Worm (Caenorhabditis elegans): ENCODE measurements around the gene pqn-75.
A peak's percentile ranks its signal among the peaks of the same experiment; 100 is the strongest.

Gene pqn-75

DNA sequence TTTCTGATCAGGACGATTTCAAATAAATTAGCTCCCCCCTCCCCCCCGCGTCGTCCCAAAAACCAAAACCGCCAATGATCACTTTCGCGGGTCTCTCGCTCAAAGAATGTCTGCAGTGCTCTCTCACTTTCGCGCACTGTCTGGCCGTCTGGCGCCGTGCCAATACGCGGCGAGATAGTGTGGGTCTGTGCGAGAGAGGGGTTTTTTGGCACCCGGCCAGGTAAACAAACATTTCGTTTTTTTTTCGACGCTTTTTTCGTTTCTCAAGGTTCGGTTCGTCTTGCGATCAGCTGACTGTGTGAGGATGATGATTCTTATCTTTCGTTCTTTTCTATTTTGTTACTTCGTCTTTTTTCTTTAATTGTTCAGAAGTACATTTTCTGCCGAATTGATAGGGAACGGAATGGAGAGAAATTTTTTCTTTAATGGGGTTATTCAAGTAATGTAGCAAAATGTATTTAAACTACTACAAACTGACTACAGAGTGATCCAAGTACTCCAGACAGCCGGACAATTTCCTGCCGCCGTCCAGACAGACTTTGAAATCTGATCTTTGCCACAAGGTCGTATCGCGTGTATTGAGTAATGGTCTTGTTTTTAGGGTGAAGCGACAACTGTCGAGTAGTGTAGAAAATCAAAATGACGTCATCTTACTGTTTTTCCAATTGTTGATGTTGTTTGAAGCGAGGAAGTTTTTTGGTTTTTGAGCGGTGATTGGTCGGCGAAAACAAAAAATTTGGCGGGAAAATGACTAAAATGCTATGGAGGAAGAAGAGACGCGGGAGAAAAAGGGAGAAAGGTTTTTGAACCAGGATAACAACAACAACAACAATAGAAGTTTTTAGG is 47.7 kb upstream of the pqn-75 start (continued):
- peak; percentile 70 for TF ChIP-seq gei-8 (GFP tag; optimal IDR thresholded peaks at IDR 0.05)
- peak; percentile 46 for TF ChIP-seq nhr-25 (tag; optimal IDR thresholded peaks at IDR 0.05; ENCODE audit: borderline replicate concordance, insufficient read depth)
- no peak for TF ChIP-seq nhr-76 (tag; optimal IDR thresholded peaks at IDR 0.05)
- peak; percentile 79 for TF ChIP-seq pha-4 (GFP tag; IDR thresholded peaks at IDR 0.05)
- TF ChIP-seq pha-4 (tag; optimal IDR thresholded peaks at IDR 0.05), result no peak
- peak; percentile 80 for TF ChIP-seq mep-1 (tag; optimal IDR thresholded peaks at IDR 0.05)
- no peak for TF ChIP-seq madf-9 (GFP tag; conservative IDR thresholded peaks at IDR 0.05)
- TF ChIP-seq nhr-102 (tag; optimal IDR thresholded peaks at IDR 0.05), result peak; percentile 61
- TF ChIP-seq saeg-2 (GFP tag; IDR thresholded peaks at IDR 0.05), result peak; percentile 14; the same call in 1 of the 2 replicates

DNA sequence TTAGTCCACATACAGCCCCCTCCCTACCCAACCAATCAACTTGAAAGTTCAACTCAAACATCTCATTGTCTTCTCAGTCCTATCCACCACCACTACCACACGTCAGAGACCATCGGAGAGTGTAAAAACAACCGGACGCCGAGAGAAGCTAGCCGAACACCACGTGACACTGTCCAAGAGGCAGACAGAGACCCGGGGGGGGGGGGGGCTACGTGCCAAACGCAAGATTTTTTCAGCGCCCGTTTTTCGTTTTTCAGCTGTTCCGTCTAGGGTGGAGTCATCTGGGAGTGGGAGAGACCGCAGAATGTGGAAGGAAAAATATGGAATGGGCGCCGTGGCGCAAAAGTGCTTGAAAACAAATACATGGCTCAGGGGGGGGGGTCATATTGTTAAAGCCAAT is 46.2 kb upstream of the pqn-75 start:
- no peak for TF ChIP-seq nhr-77 (tag; optimal IDR thresholded peaks at IDR 0.05)
- no peak for TF ChIP-seq saeg-2 (GFP tag; IDR thresholded peaks at IDR 0.05)
- no peak for TF ChIP-seq nhr-25 (tag; optimal IDR thresholded peaks at IDR 0.05; ENCODE audit: borderline replicate concordance, insufficient read depth)
- no peak for TF ChIP-seq ceh-20 (GFP tag; IDR thresholded peaks at IDR 0.05)
- no peak for TF ChIP-seq lin-15B (tag; optimal IDR thresholded peaks at IDR 0.05)
- no peak for TF ChIP-seq snpc-4 (tag; optimal IDR thresholded peaks at IDR 0.05)
- TF ChIP-seq D1046.2 (GFP tag; IDR thresholded peaks at IDR 0.05), result no peak
- TF ChIP-seq F37D6.2 (tag; optimal IDR thresholded peaks at IDR 0.05), result peak; percentile 14
- TF ChIP-seq ztf-7 (tag; optimal IDR thresholded peaks at IDR 0.05), result no peak
- TF ChIP-seq ceh-28 (tag; optimal IDR thresholded peaks at IDR 0.05), result no peak
- TF ChIP-seq F49E8.2 (tag; optimal IDR thresholded peaks at IDR 0.05; ENCODE audit: borderline replicate concordance), result no peak
- peak; percentile 56; the same call in 1 of the 2 replicates for TF ChIP-seq ctbp-1 (GFP tag; IDR thresholded peaks at IDR 0.05)
- TF ChIP-seq hmg-1.1 (GFP tag; IDR thresholded peaks at IDR 0.05), result peak; percentile 54; the same call in 1 of the 2 replicates
- TF ChIP-seq R02D3.7 (tag; optimal IDR thresholded peaks at IDR 0.05), result no peak
- no peak for TF ChIP-seq lir-3 (tag; optimal IDR thresholded peaks at IDR 0.05)
- no peak for TF ChIP-seq nhr-11 (tag; optimal IDR thresholded peaks at IDR 0.05)
- TF ChIP-seq tra-1 (GFP tag; IDR thresholded peaks at IDR 0.05), result 0 out of 2 replicates have a peak, but pooled peaks have one; percentile 61
- TF ChIP-seq attf-4 (tag; optimal IDR thresholded peaks at IDR 0.05), result no peak
- TF ChIP-seq egl-43 (GFP tag; IDR thresholded peaks at IDR 0.05), result peak; percentile 36; the same call in 1 of the 2 replicates
- no peak for TF ChIP-seq nhr-6 (tag; optimal IDR thresholded peaks at IDR 0.05)
- no peak for TF ChIP-seq duxl-1 (tag; optimal IDR thresholded peaks at IDR 0.05; ENCODE audit: poor library complexity)
- no peak for TF ChIP-seq madf-5 (GFP tag; IDR thresholded peaks at IDR 0.05)
- peak; percentile 85 for TF ChIP-seq set-16 (GFP tag; IDR thresholded peaks at IDR 0.05)
- no peak for TF ChIP-seq spr-1 (tag; optimal IDR thresholded peaks at IDR 0.05)
- peak; percentile 18 for TF ChIP-seq mxl-3 (GFP tag; optimal IDR thresholded peaks at IDR 0.05)
- TF ChIP-seq ceh-44 (GFP tag; IDR thresholded peaks at IDR 0.05), result no peak
- no peak for TF ChIP-seq vab-7 (GFP tag; IDR thresholded peaks at IDR 0.05)
- no peak for TF ChIP-seq hlh-30 (tag; optimal IDR thresholded peaks at IDR 0.05; ENCODE audit: insufficient read depth)
- TF ChIP-seq lin-38 (GFP tag; IDR thresholded peaks at IDR 0.05), result peak; percentile 22; the same call in 1 of the 2 replicates
- TF ChIP-seq nhr-237 (tag; optimal IDR thresholded peaks at IDR 0.05), result no peak
- TF ChIP-seq daf-16 (GFP tag; optimal IDR thresholded peaks at IDR 0.05), result peak in 1 of 2 experiments; percentile 78
- TF ChIP-seq daf-16 (tag; optimal IDR thresholded peaks at IDR 0.05), result no peak
- no peak for TF ChIP-seq pqm-1 (tag; optimal IDR thresholded peaks at IDR 0.05)
- no peak for TF ChIP-seq mdt-29 (GFP tag; IDR thresholded peaks at IDR 0.05)
- no peak for TF ChIP-seq ces-1 (GFP tag; optimal IDR thresholded peaks at IDR 0.05)
- TF ChIP-seq lin-29 (GFP tag; IDR thresholded peaks at IDR 0.05), result no peak
- peak; percentile 22 for TF ChIP-seq jun-1 (tag; optimal IDR thresholded peaks at IDR 0.05)
- TF ChIP-seq dmd-9 (GFP tag; IDR thresholded peaks at IDR 0.05), result no peak
- no peak for TF ChIP-seq zip-2 (tag; optimal IDR thresholded peaks at IDR 0.05)
- TF ChIP-seq arid-1 (GFP tag; conservative IDR thresholded peaks at IDR 0.05), result 0 out of 2 replicates have a peak, but pooled peaks have one; percentile 33
- no peak for TF ChIP-seq Y5F2A.4 (GFP tag; optimal IDR thresholded peaks at IDR 0.05)

Measured in whole organism, L4 larva.